Worm (Caenorhabditis elegans) whole organism, L4 larva: ENCODE measurements around the gene cest-9.2.

Experiments used
- F10B5.3 ChIP-seq: sonication (generic microtip); optimal IDR thresholded peaks from 2 replicates; lab custom pipeline; 2016; ENCODE audit warnings: mild to moderate bottlenecking, missing genetic modification characterization, missing compliant biosample characterization
- F26F4.8 ChIP-seq: fragments of 200-800 bp; sonication (Bioruptor generic); conservative IDR thresholded peaks from 2 replicates; pipeline ENCODE4 v1.3.6; 2022; ENCODE audit warnings: missing genetic modification characterization, missing compliant biosample characterization
- T20F7.1 ChIP-seq: fragments of 200-800 bp; sonication (Bioruptor generic); optimal IDR thresholded peaks from 2 replicates; lab custom pipeline; 2018; ENCODE audit warnings: mild to moderate bottlenecking, missing genetic modification characterization, missing compliant biosample characterization
- T26A8.4 ChIP-seq: fragments of 200-800 bp; sonication (Bioruptor generic); IDR thresholded peaks from 2 replicates; pipeline ENCODE4 v1.3.6; 2022; ENCODE audit warnings: missing genetic modification characterization, missing compliant biosample characterization
- Y75B8A.6 ChIP-seq: fragments of 200-800 bp; sonication (Bioruptor generic); IDR thresholded peaks from 2 replicates; pipeline ENCODE4 v1.3.6; 2022; ENCODE audit warnings: missing genetic modification reagents, missing genetic modification characterization, missing compliant biosample characterization
- aha-1 ChIP-seq: fragments of 150-350 bp; peaks from one replicate; lab custom pipeline; 2014; ENCODE audit warnings: missing biosample characterization, missing genetic modification characterization
- ceh-20 ChIP-seq: fragments of 200-800 bp; sonication (Bioruptor generic); IDR thresholded peaks from 2 replicates; pipeline ENCODE4 v1.3.6; 2022; ENCODE audit warnings: missing genetic modification reagents, missing genetic modification characterization, missing compliant biosample characterization
- ceh-28 ChIP-seq: fragments of 150-350 bp; optimal IDR thresholded peaks from 2 replicates; lab custom pipeline; 2014; ENCODE audit warnings: missing biosample characterization, missing genetic modification reagents, missing genetic modification characterization
- ceh-44 ChIP-seq: fragments of 200-800 bp; sonication (Bioruptor generic); IDR thresholded peaks from 2 replicates; pipeline ENCODE4 v1.3.6; 2022; ENCODE audit warnings: missing genetic modification reagents, missing genetic modification characterization, missing compliant biosample characterization
- cey-2 ChIP-seq: sonication (generic microtip); optimal IDR thresholded peaks from 3 replicates; lab custom pipeline; 2017; ENCODE audit warnings: missing genetic modification characterization, mild to moderate bottlenecking, missing compliant biosample characterization, antibody characterized with exemption, borderline replicate concordance; ENCODE audit not compliant: insufficient read depth
- ctbp-1 ChIP-seq: fragments of 200-800 bp; sonication (Bioruptor generic); IDR thresholded peaks from 2 replicates; pipeline ENCODE4 v1.3.6; 2022; ENCODE audit warnings: missing genetic modification reagents, missing genetic modification characterization, missing compliant biosample characterization
- daf-8 ChIP-seq: fragments of 200-800 bp; sonication (Bioruptor generic); IDR thresholded peaks from 2 replicates; pipeline ENCODE4 v1.3.6; 2022; ENCODE audit warnings: missing genetic modification characterization, missing compliant biosample characterization
- dmd-6 ChIP-seq: fragments of 200-800 bp; sonication (Bioruptor generic); IDR thresholded peaks from 2 replicates; pipeline ENCODE4 v1.3.6; 2022; ENCODE audit warnings: missing genetic modification reagents, missing genetic modification characterization, missing compliant biosample characterization
- dmd-8 ChIP-seq: fragments of 200-800 bp; sonication (Bioruptor generic); IDR thresholded peaks from 2 replicates; pipeline ENCODE4 v1.3.6; 2022; ENCODE audit warnings: missing genetic modification characterization, missing compliant biosample characterization
- duxl-1 ChIP-seq: sonication (generic microtip); optimal IDR thresholded peaks from 2 replicates; lab custom pipeline; 2016; ENCODE audit warnings: mild to moderate bottlenecking, missing genetic modification characterization, moderate library complexity, missing compliant biosample characterization; ENCODE audit not compliant: poor library complexity
- dve-1 ChIP-seq: sonication (generic microtip); optimal IDR thresholded peaks from 2 replicates; lab custom pipeline; 2017; ENCODE audit warnings: antibody characterized with exemption, mild to moderate bottlenecking, missing genetic modification characterization, missing compliant biosample characterization; ENCODE audit not compliant: insufficient read depth
- fos-1 ChIP-seq: fragments of 150-350 bp; optimal IDR thresholded peaks from 2 replicates; lab custom pipeline; 2014; ENCODE audit warnings: missing biosample characterization, missing genetic modification characterization
- gei-8 ChIP-seq: fragments of 200-800 bp; sonication (Bioruptor generic); optimal IDR thresholded peaks from 2 replicates; lab custom pipeline; 2018; ENCODE audit warnings: mild to moderate bottlenecking, missing genetic modification characterization, missing compliant biosample characterization
- hif-1 ChIP-seq, 2 experiments: sonication (generic microtip); optimal IDR thresholded peaks; 2 replicates each; lab custom pipeline; 2016 to 2017; ENCODE audit warnings: missing compliant biosample characterization in 2 of 2, missing genetic modification characterization in 2 of 2, missing genetic modification reagents in 2 of 2, missing genotype in 2 of 2, mild to moderate bottlenecking in 1 of 2
- hlh-11 ChIP-seq: fragments of 200-800 bp; sonication (Bioruptor generic); optimal IDR thresholded peaks from 2 replicates; lab custom pipeline; 2018; ENCODE audit warnings: mild to moderate bottlenecking, missing genetic modification characterization, missing compliant biosample characterization
- hlh-30 ChIP-seq: sonication (generic microtip); optimal IDR thresholded peaks from 2 replicates; lab custom pipeline; 2017; ENCODE audit warnings: antibody characterized with exemption, mild to moderate bottlenecking, missing genetic modification characterization, missing compliant biosample characterization; ENCODE audit not compliant: insufficient read depth
- lir-3 ChIP-seq: sonication (generic microtip); optimal IDR thresholded peaks from 2 replicates; lab custom pipeline; 2016; ENCODE audit warnings: mild to moderate bottlenecking, missing genetic modification characterization, missing compliant biosample characterization
- lsy-2 ChIP-seq, 2 experiments: fragments of 150-350 bp in 1 of 2; sonication (generic microtip) in 1 of 2; optimal IDR thresholded peaks; 2 replicates each; lab custom pipeline; 2014 to 2017; ENCODE audit warnings: missing biosample characterization in 2 of 2, missing genetic modification characterization in 2 of 2
- madf-9 ChIP-seq: fragments of 200-800 bp; sonication (Bioruptor generic); conservative IDR thresholded peaks from 2 replicates; pipeline ENCODE4 v1.3.6; 2022; ENCODE audit warnings: missing genetic modification reagents, missing genetic modification characterization, missing compliant biosample characterization
- mdl-1 ChIP-seq, 2 experiments: fragments of 150-350 bp in 1 of 2; sonication (generic microtip) in 1 of 2; optimal IDR thresholded peaks; 2 replicates each; lab custom pipeline; 2014 to 2017; ENCODE audit warnings: missing biosample characterization in 2 of 2, missing genetic modification characterization in 2 of 2
- mdt-29 ChIP-seq: fragments of 200-800 bp; sonication (Bioruptor generic); IDR thresholded peaks from 2 replicates; pipeline ENCODE4 v1.3.6; 2022; ENCODE audit warnings: missing genetic modification reagents, missing genetic modification characterization, missing compliant biosample characterization
- mep-1 ChIP-seq: fragments of 150-350 bp; sonication (generic microtip); optimal IDR thresholded peaks from 3 replicates; lab custom pipeline; 2014; ENCODE audit warnings: missing biosample characterization, missing genetic modification characterization
- mxl-2 ChIP-seq: fragments of 200-800 bp; sonication (Bioruptor generic); conservative IDR thresholded peaks from 2 replicates; pipeline ENCODE4 v1.3.6; 2022; ENCODE audit warnings: missing genetic modification reagents, missing genetic modification characterization, missing compliant biosample characterization
- mxl-3 ChIP-seq: fragments of 200-800 bp; sonication (Bioruptor generic); optimal IDR thresholded peaks from 2 replicates; lab custom pipeline; 2018; ENCODE audit warnings: mild to moderate bottlenecking, missing genetic modification characterization, missing compliant biosample characterization
- nhr-102 ChIP-seq: sonication (generic microtip); optimal IDR thresholded peaks from 2 replicates; lab custom pipeline; 2016; ENCODE audit warnings: mild to moderate bottlenecking, missing genetic modification characterization, moderate library complexity, missing compliant biosample characterization
- nhr-11 ChIP-seq: fragments of 150-350 bp; optimal IDR thresholded peaks from 2 replicates; lab custom pipeline; 2014; ENCODE audit warnings: missing biosample characterization, missing genetic modification characterization
- nhr-237 ChIP-seq: sonication (generic microtip); optimal IDR thresholded peaks from 2 replicates; lab custom pipeline; 2017; ENCODE audit warnings: missing biosample characterization, missing genetic modification characterization
- nhr-25 ChIP-seq: sonication (generic microtip); optimal IDR thresholded peaks from 2 replicates; lab custom pipeline; 2017; ENCODE audit warnings: missing genetic modification characterization, mild to moderate bottlenecking, missing compliant biosample characterization, antibody characterized with exemption, moderate library complexity, borderline replicate concordance; ENCODE audit not compliant: insufficient read depth
- nhr-41 ChIP-seq: fragments of 200-800 bp; sonication (Bioruptor generic); IDR thresholded peaks from 2 replicates; pipeline ENCODE4 v1.3.6; 2022; ENCODE audit warnings: missing genetic modification reagents, missing genetic modification characterization, missing compliant biosample characterization
- nhr-42 ChIP-seq: fragments of 200-800 bp; sonication (Bioruptor generic); IDR thresholded peaks from 2 replicates; pipeline ENCODE4 v1.3.6; 2022; ENCODE audit warnings: missing genetic modification characterization, missing compliant biosample characterization
- nhr-48 ChIP-seq: sonication (generic microtip); optimal IDR thresholded peaks from 2 replicates; lab custom pipeline; 2016; ENCODE audit warnings: mild to moderate bottlenecking, missing genetic modification characterization, missing compliant biosample characterization
- nhr-77 ChIP-seq: fragments of 150-350 bp; optimal IDR thresholded peaks from 2 replicates; lab custom pipeline; 2014; ENCODE audit warnings: missing biosample characterization, missing genetic modification characterization
- rbr-2 ChIP-seq: sonication (generic microtip); optimal IDR thresholded peaks from 2 replicates; lab custom pipeline; 2016; ENCODE audit warnings: missing genotype, missing genetic modification characterization, missing compliant biosample characterization
- saeg-2 ChIP-seq: fragments of 200-800 bp; sonication (Bioruptor generic); IDR thresholded peaks from 2 replicates; pipeline ENCODE4 v1.3.6; 2022; ENCODE audit warnings: missing genetic modification reagents, missing genetic modification characterization, missing compliant biosample characterization
- spr-3 ChIP-seq: fragments of 200-800 bp; sonication (Bioruptor generic); optimal IDR thresholded peaks from 2 replicates; lab custom pipeline; 2018; ENCODE audit warnings: mild to moderate bottlenecking, missing genetic modification characterization, missing compliant biosample characterization
- unc-62 ChIP-seq, 3 experiments: fragments of 150-350 bp in 1 of 3; sonication (generic microtip); optimal IDR thresholded peaks in 2 of 3; peaks in 1 of 3; 1 replicate in 1 of 3; 2 replicates in 2 of 3; lab custom pipeline; 2014 to 2017; ENCODE audit warnings: missing biosample characterization in 3 of 3, missing genetic modification characterization in 3 of 3, missing genetic modification reagents in 3 of 3, missing genotype in 1 of 3
- zag-1 ChIP-seq: fragments of 150-350 bp; optimal IDR thresholded peaks from 2 replicates; lab custom pipeline; 2014; ENCODE audit warnings: missing biosample characterization, missing genetic modification characterization
- zip-11 ChIP-seq: fragments of 200-800 bp; sonication (Bioruptor generic); IDR thresholded peaks from 2 replicates; pipeline ENCODE4 v1.3.6; 2022; ENCODE audit warnings: missing genetic modification characterization, missing compliant biosample characterization
- ztf-7 ChIP-seq: fragments of 150-350 bp; optimal IDR thresholded peaks from 2 replicates; lab custom pipeline; 2014; ENCODE audit warnings: missing biosample characterization, missing genetic modification characterization

The cest-9.2 gene

ce11 chrX:12197367-12197766 is 24.6 kb upstream of the cest-9.2 start (continued):
- no peak for TF ChIP-seq cey-2 (tag; lab: Kevin White, UChicago)
- no peak for TF ChIP-seq duxl-1 (tag; lab: Kevin White, UChicago)
- TF ChIP-seq daf-8 (GFP tag; lab: Robert Waterston, UW), result no peak
- no peak for TF ChIP-seq spr-3 (GFP tag; lab: Kevin White, UChicago)
- TF ChIP-seq nhr-102, result peak; percentile 45
- TF ChIP-seq Y75B8A.6 (GFP tag; lab: Robert Waterston, UW), result no peak
- TF ChIP-seq ztf-7 (tag; lab: Kevin White, UChicago), result no peak
- TF ChIP-seq ceh-44 (GFP tag; lab: Robert Waterston, UW), result no peak
- TF ChIP-seq dve-1, result peak; percentile 82
- TF ChIP-seq dmd-8, result no peak
- TF ChIP-seq unc-62 (GFP tag; optimal IDR thresholded peaks at IDR 0.05 in 1 of 2; lab: Kevin White, UChicago), result peak in 1 of 2 experiments; percentile 38
- no peak for TF ChIP-seq unc-62 (tag; optimal IDR thresholded peaks at IDR 0.05; lab: Kevin White, UChicago)
- no peak for TF ChIP-seq saeg-2 (GFP tag; lab: Robert Waterston, UW)
- no peak for TF ChIP-seq fos-1 (tag; lab: Kevin White, UChicago)
- TF ChIP-seq zip-11 (GFP tag; lab: Robert Waterston, UW), result no peak
- no peak for TF ChIP-seq F26F4.8
- TF ChIP-seq ceh-20, result no peak
- peak; percentile 10 for TF ChIP-seq nhr-77 (tag; lab: Kevin White, UChicago)
- TF ChIP-seq gei-8, result no peak
- TF ChIP-seq nhr-42 (GFP tag; lab: Robert Waterston, UW), result no peak
- TF ChIP-seq mxl-2 (GFP tag; lab: Robert Waterston, UW), result peak; percentile 62; the same call in 1 of the 2 replicates
- peak; percentile 11 for TF ChIP-seq T20F7.1
- TF ChIP-seq hif-1 (tag; optimal IDR thresholded peaks at IDR 0.05; lab: Kevin White, UChicago), result peak in 1 of 2 experiments; percentile 13
- TF ChIP-seq mdt-29 (GFP tag; lab: Robert Waterston, UW), result no peak
- TF ChIP-seq hlh-11, result peak; percentile 61
- no peak for TF ChIP-seq nhr-41 (GFP tag; lab: Robert Waterston, UW)
- no peak for TF ChIP-seq nhr-25
- peak; percentile 98 for TF ChIP-seq dmd-6 (GFP tag; lab: Robert Waterston, UW)
- TF ChIP-seq nhr-237 (tag; lab: Kevin White, UChicago), result no peak

- TF ChIP-seq mxl-3, result no peak
- TF ChIP-seq lsy-2 (tag; optimal IDR thresholded peaks at IDR 0.05; lab: Kevin White, UChicago), result peak in 1 of 2 experiments; percentile 33
- no peak for TF ChIP-seq zag-1
- no peak for TF ChIP-seq madf-9 (GFP tag; lab: Robert Waterston, UW)
- peak in 1 of 2 experiments; percentile 5 for TF ChIP-seq mdl-1 (tag; optimal IDR thresholded peaks at IDR 0.05; lab: Kevin White, UChicago)
- TF ChIP-seq hif-1 (tag; optimal IDR thresholded peaks at IDR 0.05; lab: Kevin White, UChicago), result peak in 1 of 2 experiments; percentile 83
- peak; percentile 62 for TF ChIP-seq aha-1 (tag; lab: Kevin White, UChicago)
- peak in 1 of 2 experiments; percentile 58 for TF ChIP-seq unc-62 (GFP tag; optimal IDR thresholded peaks at IDR 0.05 in 1 of 2; lab: Kevin White, UChicago)
- TF ChIP-seq unc-62 (tag; optimal IDR thresholded peaks at IDR 0.05; lab: Kevin White, UChicago), result no peak
- 0 out of 2 replicates have a peak, but pooled peaks have one; percentile 26 for TF ChIP-seq ctbp-1 (GFP tag; lab: Robert Waterston, UW)
These were observed 23.6 kb upstream of the cest-9.2 start for ce11 chrX:12198298-12198697.

ce11 chrX:12200577-12200976 is 21.3 kb upstream of the cest-9.2 start:
- TF ChIP-seq nhr-102 (no peak), T26A8.4 (GFP tag; lab: Robert Waterston, UW) (0 out of 2 replicates have a peak, but pooled peaks have one; percentile 27), nhr-48 (peak; percentile 20), aha-1 (tag; lab: Kevin White, UChicago) (peak; percentile 90), dmd-6 (GFP tag; lab: Robert Waterston, UW) (peak; percentile 15; the same call in 1 of the 2 replicates), nhr-11 (tag; lab: Kevin White, UChicago) (peak; percentile 81), lsy-2 (tag; optimal IDR thresholded peaks at IDR 0.05; lab: Kevin White, UChicago) (peak in 1 of 2 experiments; percentile 50), lir-3 (tag; lab: Kevin White, UChicago) (no peak), ceh-28 (tag; lab: Kevin White, UChicago) (no peak), hlh-30 (peak; percentile 41), F10B5.3 (no peak), mep-1 (tag; lab: Kevin White, UChicago) (peak; percentile 31), rbr-2 (tag; lab: Kevin White, UChicago) (peak; percentile 22)
